Fruit fly (Drosophila melanogaster) whole organism, larva: Measurements from ENCODE around the gene Dora.

Source experiments
- noc ChIP-seq: fragments of 200-800 bp; sonication (Bioruptor generic); optimal IDR thresholded peaks from 3 replicates; lab custom pipeline; 2019; ENCODE audit warnings: missing biosample characterization, mild to moderate bottlenecking, missing genetic modification characterization, moderate library complexity

Dora gene

DNA sequence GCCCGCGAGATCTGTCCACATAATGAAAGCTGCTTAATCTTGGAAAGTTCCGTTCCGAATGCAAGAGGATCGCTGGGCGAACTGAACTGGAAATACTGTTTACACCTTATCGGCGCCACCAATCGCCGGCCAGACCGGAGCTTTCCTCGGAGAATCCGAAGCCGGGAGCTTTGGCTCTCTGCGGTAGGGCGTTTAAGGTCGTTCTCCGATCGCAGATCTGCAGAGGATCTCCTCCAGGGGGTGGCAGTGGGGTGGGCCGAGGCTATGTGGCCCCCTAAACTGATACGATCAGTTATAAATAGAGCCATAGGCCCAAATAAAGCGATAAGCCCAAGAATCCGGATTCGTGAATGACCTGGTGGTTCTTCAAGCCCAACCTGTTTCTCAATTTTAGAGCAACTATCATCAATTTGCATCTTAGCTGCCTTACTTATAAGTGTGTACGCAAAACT, 6.4 kb upstream of the Dora start, which contains the start of gene CG7322:
CG7322 (minus strand) TSS at position 402 of the 452 bp plus-strand sequence.
- TF ChIP-seq noc (tag; lab: Kevin White, UChicago), result peak; percentile 19

- no peak for TF ChIP-seq noc (tag; lab: Kevin White, UChicago)
Observed at dm6 chrX:18857916-18858315, 5.8 kb upstream of the Dora start, which contains the start of gene Usp39. Gene Usp39 (plus strand): TSS chrX:18858203.

- TF ChIP-seq noc (tag; lab: Kevin White, UChicago), result no peak
Observed at dm6 chrX:18860074-18860473, 3.7 kb upstream of the Dora start, which contains the start of gene CG32544. Gene CG32544 (plus strand): TSS chrX:18860284.

dm6 chrX:18864483-18865358, 971 bp downstream of the Dora start:
- no peak for TF ChIP-seq noc (tag; lab: Kevin White, UChicago)

- TF ChIP-seq noc (tag; lab: Kevin White, UChicago), result no peak
Observed at dm6 chrX:18866289-18866832, 2.6 kb downstream of the Dora start.

dm6 chrX:18868142-18868541, 4.4 kb downstream of the Dora start:
- TF ChIP-seq noc (tag; lab: Kevin White, UChicago), result no peak

DNA sequence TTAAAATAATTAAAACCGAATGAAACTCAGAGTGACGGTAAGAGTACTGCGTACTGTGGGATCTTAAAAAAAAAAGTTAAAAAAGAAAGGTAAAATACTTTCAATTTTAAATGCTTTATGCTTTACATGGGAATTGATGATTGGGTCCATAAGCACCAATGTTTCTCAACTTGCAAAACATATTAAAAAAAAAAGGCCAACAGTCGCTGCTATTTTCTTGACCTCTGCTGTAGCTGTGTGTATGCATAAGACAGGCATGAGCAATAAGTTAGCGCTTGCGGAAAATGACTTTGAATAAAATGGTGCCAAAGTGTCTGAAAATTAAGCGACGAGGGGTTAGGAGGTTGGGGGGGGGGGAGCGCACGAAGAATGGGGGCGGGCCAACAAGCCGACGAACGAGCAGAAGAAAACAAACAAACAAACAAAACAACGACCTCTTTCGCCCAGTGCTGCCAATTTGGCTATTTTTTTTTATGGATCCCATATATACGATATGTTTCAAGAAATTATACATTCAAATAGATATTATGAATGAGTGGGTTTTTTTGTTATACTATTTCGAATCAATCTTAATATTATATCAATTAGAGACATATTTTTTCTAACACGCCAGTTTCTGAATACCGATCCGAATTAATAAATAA, 5.9 kb downstream of the Dora start:
- no peak for TF ChIP-seq noc (tag; lab: Kevin White, UChicago)

dm6 chrX:18883999-18884671, 20.4 kb downstream of the Dora start, which contains the start of gene CG7332:
Gene CG7332 (plus strand): TSS chrX:18884513.
- no peak for TF ChIP-seq noc (tag; lab: Kevin White, UChicago)

DNA sequence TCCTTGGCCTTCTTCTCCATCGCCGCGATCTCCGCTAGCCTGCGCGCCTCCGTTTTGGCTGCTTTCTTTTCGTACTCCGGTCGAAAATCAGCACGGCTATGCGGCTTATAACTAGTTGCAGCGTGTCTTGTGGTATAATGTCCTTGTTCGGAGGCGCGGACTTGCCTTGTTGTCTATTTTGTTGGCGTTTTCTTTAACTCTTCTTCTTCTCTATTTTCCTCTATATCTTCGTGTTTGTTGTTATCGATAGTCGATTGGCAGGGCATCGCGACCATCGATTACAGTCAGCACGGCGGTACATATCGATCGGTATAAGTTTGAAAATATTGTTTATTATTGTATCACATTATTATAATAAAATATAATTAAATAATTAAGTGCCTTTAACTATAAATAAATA, 29.7 kb downstream of the Dora start, which contains the start of gene Flacc:
Flacc (minus strand) TSS at position 204 of the 400 bp plus-strand sequence.
- no peak for TF ChIP-seq noc (tag; lab: Kevin White, UChicago)

DNA sequence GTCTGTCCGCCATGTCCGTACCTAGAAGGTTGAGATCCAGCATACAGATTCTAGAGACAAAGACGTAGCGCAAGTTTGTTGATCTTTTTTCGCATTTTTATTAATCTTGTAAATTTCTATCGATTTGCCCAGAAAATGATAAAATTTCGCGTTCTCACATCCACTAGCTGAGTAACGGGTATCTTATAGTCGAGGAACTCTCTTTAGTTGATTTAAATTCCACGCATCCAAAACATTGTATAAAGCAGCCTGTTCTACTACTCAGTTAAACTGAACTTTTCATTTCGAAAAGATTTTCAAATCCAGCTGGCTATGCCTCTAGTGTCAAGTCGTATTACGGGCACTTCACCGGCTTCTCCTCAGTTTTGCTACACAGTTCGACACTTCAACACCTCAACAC, 30.4 kb downstream of the Dora start, which contains the start of gene SdhBL:
SdhBL (plus strand) TSS at position 301 of the 400 bp plus-strand sequence.
- TF ChIP-seq noc (tag; lab: Kevin White, UChicago), result no peak

- TF ChIP-seq noc (tag; lab: Kevin White, UChicago), result no peak
Observed at dm6 chrX:18897294-18897693, 33.5 kb downstream of the Dora start.

- no peak for TF ChIP-seq noc (tag; lab: Kevin White, UChicago)
Observed at dm6 chrX:18897906-18898305, 34.2 kb downstream of the Dora start.

DNA sequence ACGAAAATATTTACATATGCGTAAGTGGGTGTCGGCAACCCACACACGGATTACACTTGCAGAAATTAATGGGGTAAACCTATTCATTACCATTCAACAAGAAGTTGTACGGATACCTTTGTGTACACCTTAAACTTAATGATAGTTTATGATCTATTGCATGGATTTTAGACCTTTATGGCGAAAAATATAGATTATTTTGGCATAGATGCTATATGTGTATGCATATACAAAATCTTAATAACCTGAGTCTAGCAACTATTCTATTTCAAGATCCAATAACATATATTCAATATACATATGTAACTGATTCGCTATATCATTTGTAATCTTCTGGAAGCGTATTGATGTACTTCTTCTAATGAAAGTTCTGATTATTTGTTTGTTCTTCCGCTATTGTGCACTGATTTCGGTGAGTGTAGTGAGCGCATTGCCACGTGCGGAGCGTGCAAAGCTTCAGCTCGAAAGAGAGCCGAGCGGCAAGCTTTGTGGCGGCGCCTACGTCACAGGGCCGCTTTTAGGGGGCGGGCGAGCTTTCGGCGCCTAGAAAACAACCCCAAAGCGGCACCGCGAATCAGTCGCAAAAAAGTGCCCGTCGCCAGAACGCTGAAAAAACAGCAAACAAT, 36.2 kb downstream of the Dora start, which contains the start of gene CG7378:
CG7378 (plus strand) TSS at position 576 of the 626 bp plus-strand sequence.
- TF ChIP-seq noc (tag; lab: Kevin White, UChicago), result peak; percentile 16

dm6 chrX:18900958-18901357, 37.2 kb downstream of the Dora start:
- no peak for TF ChIP-seq noc (tag; lab: Kevin White, UChicago)

- no peak for TF ChIP-seq noc (tag; lab: Kevin White, UChicago)
Observed at dm6 chrX:18902800-18903199, 39.0 kb downstream of the Dora start.
